Worm (Caenorhabditis elegans) whole organism, mixed stage, embryonic: ENCODE measurements around the gene snn-1.

Experiments
- elt-3 ChIP-seq: fragments of 150-350 bp; optimal IDR thresholded peaks from 2 replicates; lab custom pipeline; 2014; ENCODE audit warnings: missing biosample characterization, missing genetic modification characterization
- flh-1 ChIP-seq: fragments of 200-800 bp; sonication (Bioruptor generic); optimal IDR thresholded peaks from 2 replicates; lab custom pipeline; 2018; ENCODE audit warnings: mild to moderate bottlenecking, missing genetic modification characterization, moderate library complexity, missing compliant biosample characterization
- lsy-2 ChIP-seq: fragments of 150-350 bp; optimal IDR thresholded peaks from 2 replicates; lab custom pipeline; 2014; ENCODE audit warnings: missing biosample characterization, missing genetic modification characterization
- mab-5 ChIP-seq: fragments of 150-350 bp; optimal IDR thresholded peaks from 2 replicates; lab custom pipeline; 2014; ENCODE audit warnings: missing biosample characterization, missing genetic modification characterization
- nhr-28 ChIP-seq: fragments of 150-350 bp; optimal IDR thresholded peaks from 2 replicates; lab custom pipeline; 2014; ENCODE audit warnings: missing biosample characterization, missing genetic modification characterization
- pha-4 ChIP-seq: fragments of 150-350 bp; optimal IDR thresholded peaks from 2 replicates; lab custom pipeline; 2018; ENCODE audit warnings: missing biosample characterization, missing genetic modification reagents, missing genetic modification characterization
- snpc-4 ChIP-seq: fragments of 150-350 bp; optimal IDR thresholded peaks from 2 replicates; lab custom pipeline; 2014; ENCODE audit warnings: missing biosample characterization, missing genetic modification characterization

DNA sequence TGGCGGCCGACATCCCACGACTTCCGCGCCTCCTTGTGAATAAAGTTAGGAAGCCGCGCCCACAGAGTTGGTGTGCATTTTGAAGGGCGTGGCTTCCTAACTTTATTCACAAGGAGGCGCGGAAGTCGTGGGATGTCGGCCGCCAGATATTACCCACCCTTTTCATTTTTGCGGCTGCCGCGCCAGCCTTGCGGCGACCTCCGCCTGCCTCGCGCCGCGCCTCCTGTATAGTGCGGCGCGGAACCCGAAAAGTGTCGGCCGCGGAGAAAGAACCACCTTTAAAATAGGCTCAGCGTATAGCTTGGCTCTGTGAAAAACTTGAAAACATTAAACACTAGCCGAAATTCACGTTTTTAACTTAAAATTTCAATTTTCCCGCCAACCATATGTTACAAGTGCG is 51.5 kb downstream of the snn-1 start:
- TF ChIP-seq mab-5 (tag; lab: Kevin White, UChicago): no peak
- no peak for TF ChIP-seq flh-1
- no peak for TF ChIP-seq snpc-4
- no peak for TF ChIP-seq lsy-2 (tag; lab: Kevin White, UChicago)
- TF ChIP-seq pha-4 (tag; lab: Kevin White, UChicago): no peak
- no peak for TF ChIP-seq elt-3
- TF ChIP-seq nhr-28 (tag; lab: Kevin White, UChicago): no peak
